Worm (Caenorhabditis elegans) whole organism, L4 larva: Measurements from ENCODE around the gene ceh-19.

Source experiments
- D1046.2 ChIP-seq: fragments of 200-800 bp; sonication (Bioruptor generic); IDR thresholded peaks from 2 replicates; pipeline ENCODE4 v1.3.6; 2022; ENCODE audit warnings: missing genetic modification characterization, missing compliant biosample characterization
- F26F4.8 ChIP-seq: fragments of 200-800 bp; sonication (Bioruptor generic); conservative IDR thresholded peaks from 2 replicates; pipeline ENCODE4 v1.3.6; 2022; ENCODE audit warnings: missing genetic modification characterization, missing compliant biosample characterization
- F44E2.7 ChIP-seq: fragments of 200-800 bp; sonication (Bioruptor generic); IDR thresholded peaks from 2 replicates; pipeline ENCODE4 v2.1.2; 2022; ENCODE audit warnings: missing genetic modification characterization, missing compliant biosample characterization
- R02D3.7 ChIP-seq: fragments of 150-350 bp; sonication (generic microtip); optimal IDR thresholded peaks from 3 replicates; lab custom pipeline; 2014; ENCODE audit warnings: missing biosample characterization, missing genetic modification characterization
- T20F7.1 ChIP-seq: fragments of 200-800 bp; sonication (Bioruptor generic); optimal IDR thresholded peaks from 2 replicates; lab custom pipeline; 2018; ENCODE audit warnings: mild to moderate bottlenecking, missing genetic modification characterization, missing compliant biosample characterization
- T26A8.4 ChIP-seq: fragments of 200-800 bp; sonication (Bioruptor generic); IDR thresholded peaks from 2 replicates; pipeline ENCODE4 v1.3.6; 2022; ENCODE audit warnings: missing genetic modification characterization, missing compliant biosample characterization
- Y48G9A.11 ChIP-seq: fragments of 200-800 bp; sonication (Bioruptor generic); IDR thresholded peaks from 2 replicates; pipeline ENCODE4 v1.3.6; 2022; ENCODE audit warnings: missing genetic modification reagents, missing genetic modification characterization, missing compliant biosample characterization
- Y5F2A.4 ChIP-seq: fragments of 200-800 bp; sonication (Bioruptor generic); optimal IDR thresholded peaks from 2 replicates; lab custom pipeline; 2018; ENCODE audit warnings: mild to moderate bottlenecking, missing genetic modification characterization, missing compliant biosample characterization
- ZK337.2 ChIP-seq: fragments of 200-800 bp; sonication (Bioruptor generic); IDR thresholded peaks from 2 replicates; pipeline ENCODE4 v1.3.6; 2022; ENCODE audit warnings: missing genetic modification reagents, missing genetic modification characterization, missing compliant biosample characterization
- aha-1 ChIP-seq: fragments of 150-350 bp; peaks from one replicate; lab custom pipeline; 2014; ENCODE audit warnings: missing biosample characterization, missing genetic modification characterization
- arid-1 ChIP-seq: fragments of 200-800 bp; sonication (Bioruptor generic); conservative IDR thresholded peaks from 2 replicates; pipeline ENCODE4 v1.3.6; 2022; ENCODE audit warnings: missing genetic modification reagents, missing genetic modification characterization, missing compliant biosample characterization
- attf-4 ChIP-seq: sonication (generic microtip); optimal IDR thresholded peaks from 3 replicates; lab custom pipeline; 2017; ENCODE audit warnings: missing biosample characterization, missing genetic modification characterization
- ceh-20 ChIP-seq: fragments of 200-800 bp; sonication (Bioruptor generic); IDR thresholded peaks from 2 replicates; pipeline ENCODE4 v1.3.6; 2022; ENCODE audit warnings: missing genetic modification reagents, missing genetic modification characterization, missing compliant biosample characterization
- ceh-32 ChIP-seq: sonication (generic microtip); optimal IDR thresholded peaks from 2 replicates; lab custom pipeline; 2016; ENCODE audit warnings: mild to moderate bottlenecking, missing genetic modification characterization, missing compliant biosample characterization; ENCODE audit not compliant: poor library complexity
- ceh-62 ChIP-seq: sonication (generic microtip); optimal IDR thresholded peaks from 2 replicates; lab custom pipeline; 2017; ENCODE audit warnings: missing biosample characterization, missing genetic modification characterization
- ceh-82 ChIP-seq: sonication (generic microtip); optimal IDR thresholded peaks from 2 replicates; lab custom pipeline; 2017; ENCODE audit warnings: missing biosample characterization, missing genetic modification characterization
- cey-2 ChIP-seq: sonication (generic microtip); optimal IDR thresholded peaks from 3 replicates; lab custom pipeline; 2017; ENCODE audit warnings: missing genetic modification characterization, mild to moderate bottlenecking, missing compliant biosample characterization, antibody characterized with exemption, borderline replicate concordance; ENCODE audit not compliant: insufficient read depth
- daf-19 ChIP-seq: fragments of 200-800 bp; sonication (Bioruptor generic); conservative IDR thresholded peaks from 2 replicates; pipeline ENCODE4 v1.3.6; 2022; ENCODE audit warnings: missing genetic modification characterization, missing compliant biosample characterization
- daf-8 ChIP-seq: fragments of 200-800 bp; sonication (Bioruptor generic); IDR thresholded peaks from 2 replicates; pipeline ENCODE4 v1.3.6; 2022; ENCODE audit warnings: missing genetic modification characterization, missing compliant biosample characterization
- dmd-6 ChIP-seq: fragments of 200-800 bp; sonication (Bioruptor generic); IDR thresholded peaks from 2 replicates; pipeline ENCODE4 v1.3.6; 2022; ENCODE audit warnings: missing genetic modification reagents, missing genetic modification characterization, missing compliant biosample characterization
- dpl-1 ChIP-seq: fragments of 150-350 bp; optimal IDR thresholded peaks from 2 replicates; lab custom pipeline; 2014; ENCODE audit warnings: missing biosample characterization, missing genetic modification reagents, missing genetic modification characterization
- egl-27 ChIP-seq: sonication (generic microtip); optimal IDR thresholded peaks from 3 replicates; lab custom pipeline; 2017; ENCODE audit warnings: missing biosample characterization, missing genetic modification reagents, missing genetic modification characterization
- egl-43 ChIP-seq: fragments of 200-800 bp; sonication (Bioruptor generic); IDR thresholded peaks from 2 replicates; pipeline ENCODE4 v1.3.6; 2022; ENCODE audit warnings: missing genetic modification reagents, missing genetic modification characterization, missing compliant biosample characterization
- hif-1 ChIP-seq, 2 experiments: sonication (generic microtip); optimal IDR thresholded peaks; 2 replicates each; lab custom pipeline; 2016 to 2017; ENCODE audit warnings: missing compliant biosample characterization in 2 of 2, missing genetic modification characterization in 2 of 2, missing genetic modification reagents in 2 of 2, missing genotype in 2 of 2, mild to moderate bottlenecking in 1 of 2
- hmg-1.1 ChIP-seq: fragments of 200-800 bp; sonication (Bioruptor generic); IDR thresholded peaks from 2 replicates; pipeline ENCODE4 v1.3.6; 2022; ENCODE audit warnings: missing genetic modification reagents, missing genetic modification characterization, missing compliant biosample characterization
- jun-1 ChIP-seq: fragments of 150-350 bp; optimal IDR thresholded peaks from 2 replicates; lab custom pipeline; 2014; ENCODE audit warnings: missing biosample characterization, missing genetic modification reagents, missing genetic modification characterization
- lin-1 ChIP-seq: fragments of 200-800 bp; sonication (Bioruptor generic); IDR thresholded peaks from 2 replicates; pipeline ENCODE4 v1.3.6; 2022; ENCODE audit warnings: missing genetic modification reagents, missing genetic modification characterization, missing compliant biosample characterization
- lin-13 ChIP-seq: fragments of 150-350 bp; optimal IDR thresholded peaks from 2 replicates; lab custom pipeline; 2014; ENCODE audit warnings: missing biosample characterization, missing genetic modification reagents, missing genetic modification characterization
- lin-29 ChIP-seq: fragments of 200-800 bp; sonication (Bioruptor generic); IDR thresholded peaks from 2 replicates; pipeline ENCODE4 v1.3.6; 2022; ENCODE audit warnings: missing genetic modification reagents, missing genetic modification characterization, missing compliant biosample characterization
- lin-38 ChIP-seq: fragments of 200-800 bp; sonication (Bioruptor generic); IDR thresholded peaks from 2 replicates; pipeline ENCODE4 v1.3.6; 2022; ENCODE audit warnings: missing genetic modification reagents, missing genetic modification characterization, missing compliant biosample characterization
- lin-39 ChIP-seq: fragments of 150-350 bp; optimal IDR thresholded peaks from 2 replicates; lab custom pipeline; 2014; ENCODE audit warnings: missing biosample characterization, missing genetic modification reagents, missing genetic modification characterization
- madf-9 ChIP-seq: fragments of 200-800 bp; sonication (Bioruptor generic); conservative IDR thresholded peaks from 2 replicates; pipeline ENCODE4 v1.3.6; 2022; ENCODE audit warnings: missing genetic modification reagents, missing genetic modification characterization, missing compliant biosample characterization
- mep-1 ChIP-seq: fragments of 150-350 bp; sonication (generic microtip); optimal IDR thresholded peaks from 3 replicates; lab custom pipeline; 2014; ENCODE audit warnings: missing biosample characterization, missing genetic modification characterization
- mes-2 ChIP-seq: sonication (generic microtip); optimal IDR thresholded peaks from 2 replicates; lab custom pipeline; 2016; ENCODE audit warnings: missing genotype, mild to moderate bottlenecking, missing genetic modification characterization, missing compliant biosample characterization; ENCODE audit not compliant: poor library complexity, severe bottlenecking
- mxl-2 ChIP-seq: fragments of 200-800 bp; sonication (Bioruptor generic); conservative IDR thresholded peaks from 2 replicates; pipeline ENCODE4 v1.3.6; 2022; ENCODE audit warnings: missing genetic modification reagents, missing genetic modification characterization, missing compliant biosample characterization
- nhr-10 ChIP-seq: fragments of 150-350 bp; optimal IDR thresholded peaks from 2 replicates; lab custom pipeline; 2014; ENCODE audit warnings: missing biosample characterization, missing genetic modification characterization
- nhr-102 ChIP-seq: sonication (generic microtip); optimal IDR thresholded peaks from 2 replicates; lab custom pipeline; 2016; ENCODE audit warnings: mild to moderate bottlenecking, missing genetic modification characterization, moderate library complexity, missing compliant biosample characterization
- nhr-111 ChIP-seq: fragments of 200-800 bp; sonication (Bioruptor generic); optimal IDR thresholded peaks from 2 replicates; lab custom pipeline; 2018; ENCODE audit warnings: mild to moderate bottlenecking, missing genetic modification characterization, missing compliant biosample characterization
- nhr-237 ChIP-seq: sonication (generic microtip); optimal IDR thresholded peaks from 2 replicates; lab custom pipeline; 2017; ENCODE audit warnings: missing biosample characterization, missing genetic modification characterization
- sdz-12 ChIP-seq: fragments of 200-800 bp; sonication (Bioruptor generic); optimal IDR thresholded peaks from 2 replicates; lab custom pipeline; 2018; ENCODE audit warnings: mild to moderate bottlenecking, missing genetic modification characterization, missing compliant biosample characterization
- skn-1 ChIP-seq: fragments of 150-350 bp; optimal IDR thresholded peaks from 2 replicates; lab custom pipeline; 2014; ENCODE audit warnings: missing biosample characterization, missing genetic modification characterization
- snpc-1.2 ChIP-seq: fragments of 200-800 bp; sonication (Bioruptor generic); IDR thresholded peaks from 2 replicates; pipeline ENCODE4 v1.3.6; 2022; ENCODE audit warnings: missing genetic modification reagents, missing genetic modification characterization, missing compliant biosample characterization
- tag-97 ChIP-seq: fragments of 200-800 bp; sonication (Bioruptor generic); IDR thresholded peaks from 2 replicates; pipeline ENCODE4 v1.3.6; 2022; ENCODE audit warnings: missing genetic modification characterization, missing compliant biosample characterization
- tra-1 ChIP-seq: fragments of 200-800 bp; sonication (Bioruptor generic); IDR thresholded peaks from 2 replicates; pipeline ENCODE4 v1.3.6; 2022; ENCODE audit warnings: missing genetic modification reagents, missing genetic modification characterization, missing compliant biosample characterization
- zip-11 ChIP-seq: fragments of 200-800 bp; sonication (Bioruptor generic); IDR thresholded peaks from 2 replicates; pipeline ENCODE4 v1.3.6; 2022; ENCODE audit warnings: missing genetic modification characterization, missing compliant biosample characterization
- ztf-7 ChIP-seq: fragments of 150-350 bp; optimal IDR thresholded peaks from 2 replicates; lab custom pipeline; 2014; ENCODE audit warnings: missing biosample characterization, missing genetic modification characterization

ceh-19 gene

ce11 chrIV:7983728-7984346, 28.1 kb upstream of the ceh-19 start (continued):
- TF ChIP-seq F26F4.8 (GFP tag; lab: Robert Waterston, UW) (0 out of 2 replicates have a peak, but pooled peaks have one; percentile 29), D1046.2 (no peak), egl-43 (GFP tag; lab: Robert Waterston, UW) (no peak; the same call in 1 of the 2 replicates), attf-4 (tag; lab: Kevin White, UChicago) (no peak), sdz-12 (GFP tag; lab: Kevin White, UChicago) (no peak), egl-27 (tag; lab: Kevin White, UChicago) (no peak), ceh-32 (tag; lab: Kevin White, UChicago) (no peak), daf-8 (GFP tag; lab: Robert Waterston, UW) (no peak), nhr-10 (tag; lab: Kevin White, UChicago) (no peak), tag-97 (no peak), tra-1 (GFP tag; lab: Robert Waterston, UW) (0 out of 2 replicates have a peak, but pooled peaks have one; percentile 12), ceh-20 (no peak)

- TF ChIP-seq lin-39 (tag; lab: Kevin White, UChicago), result no peak
- TF ChIP-seq daf-8 (GFP tag; lab: Robert Waterston, UW), result no peak
- no peak for TF ChIP-seq mep-1 (tag; lab: Kevin White, UChicago)
- no peak for TF ChIP-seq sdz-12 (GFP tag; lab: Kevin White, UChicago)
- TF ChIP-seq lin-1, result no peak
- no peak for TF ChIP-seq ZK337.2 (GFP tag; lab: Robert Waterston, UW)
- TF ChIP-seq lin-13 (GFP tag; lab: Kevin White, UChicago), result no peak
- no peak for TF ChIP-seq D1046.2
- no peak for TF ChIP-seq T26A8.4
- TF ChIP-seq tag-97, result no peak
- no peak for TF ChIP-seq daf-19 (GFP tag; lab: Robert Waterston, UW)
- no peak for TF ChIP-seq nhr-111
- TF ChIP-seq ceh-20, result no peak
- no peak for TF ChIP-seq jun-1 (tag; lab: Kevin White, UChicago)
- TF ChIP-seq cey-2 (tag; lab: Kevin White, UChicago), result no peak
- TF ChIP-seq ceh-62 (tag; lab: Kevin White, UChicago), result no peak
Observed at ce11 chrIV:7983021-7983420, 27.3 kb upstream of the ceh-19 start.

- TF ChIP-seq lin-39 (tag; lab: Kevin White, UChicago) (no peak), skn-1 (no peak), nhr-10 (tag; lab: Kevin White, UChicago) (no peak), lin-29 (GFP tag; lab: Robert Waterston, UW) (no peak), Y5F2A.4 (no peak), nhr-237 (tag; lab: Kevin White, UChicago) (no peak), lin-1 (no peak), snpc-1.2 (GFP tag; lab: Robert Waterston, UW) (no peak), hif-1 (tag; optimal IDR thresholded peaks at IDR 0.05; lab: Kevin White, UChicago) (no peak), lin-38 (GFP tag; lab: Robert Waterston, UW) (no peak), nhr-102 (tag; lab: Kevin White, UChicago) (no peak), mxl-2 (no peak), R02D3.7 (tag; lab: Kevin White, UChicago) (no peak), aha-1 (no peak), madf-9 (GFP tag; lab: Robert Waterston, UW) (no peak), dpl-1 (peak; percentile 42), ztf-7 (tag; lab: Kevin White, UChicago) (no peak), dmd-6 (no peak), daf-19 (GFP tag; lab: Robert Waterston, UW) (no peak), F44E2.7 (no peak), mes-2 (tag; lab: Kevin White, UChicago) (no peak), arid-1 (GFP tag; lab: Robert Waterston, UW) (no peak), zip-11 (GFP tag; lab: Robert Waterston, UW) (no peak), ceh-82 (no peak), Y48G9A.11 (no peak), T20F7.1 (GFP tag; lab: Kevin White, UChicago) (peak; percentile 33), hmg-1.1 (GFP tag; lab: Robert Waterston, UW) (0 out of 2 replicates have a peak, but pooled peaks have one; percentile 7), D1046.2 (no peak)
Observed at ce11 chrIV:7982024-7982576, 26.4 kb upstream of the ceh-19 start, which contains the start of gene arf-5. TSS of gene arf-5 (plus strand) at chrIV:7982526.
